Worm (Caenorhabditis elegans): ENCODE data around the gene swsn-4.

The swsn-4 gene

ce11 chrIV:11148788-11149366 lies 23.1 kb downstream of the swsn-4 start (continued):
- TF ChIP-seq php-3 (GFP tag; IDR thresholded peaks at IDR 0.05) (peak; percentile 38; the same call in 1 of the 2 replicates), ZK337.2 (GFP tag; IDR thresholded peaks at IDR 0.05) (no peak), ceh-28 (tag; optimal IDR thresholded peaks at IDR 0.05) (no peak), nhr-48 (tag; optimal IDR thresholded peaks at IDR 0.05) (no peak), zip-11 (GFP tag; IDR thresholded peaks at IDR 0.05) (no peak), Y5F2A.4 (GFP tag; optimal IDR thresholded peaks at IDR 0.05) (no peak), nhr-76 (tag; optimal IDR thresholded peaks at IDR 0.05) (no peak), nhr-42 (GFP tag; IDR thresholded peaks at IDR 0.05) (no peak), egl-43 (GFP tag; IDR thresholded peaks at IDR 0.05) (no peak; the same call in 1 of the 2 replicates), F37D6.2 (tag; optimal IDR thresholded peaks at IDR 0.05) (no peak), rbr-2 (tag; optimal IDR thresholded peaks at IDR 0.05) (no peak), daf-8 (GFP tag; IDR thresholded peaks at IDR 0.05) (no peak), nhr-11 (tag; optimal IDR thresholded peaks at IDR 0.05) (no peak), ceh-20 (GFP tag; IDR thresholded peaks at IDR 0.05) (no peak)

ce11 chrIV:11149454-11150163 lies 23.8 kb downstream of the swsn-4 start, which contains the start of the genes F01G4.6 and pfd-1:
TSS of gene F01G4.6 (minus strand) at chrIV:11149504.
TSS of gene pfd-1 (plus strand) at chrIV:11150113.
- TF ChIP-seq ama-1 (optimal IDR thresholded peaks at IDR 0.05): peak; percentile 53
- TF ChIP-seq nhr-25 (tag; optimal IDR thresholded peaks at IDR 0.05; ENCODE audit: borderline replicate concordance, insufficient read depth): peak; percentile 80
- TF ChIP-seq nhr-42 (GFP tag; IDR thresholded peaks at IDR 0.05): 0 out of 2 replicates have a peak, but pooled peaks have one; percentile 11
- no peak for TF ChIP-seq skn-1 (tag; optimal IDR thresholded peaks at IDR 0.05)
- TF ChIP-seq daf-19 (GFP tag; conservative IDR thresholded peaks at IDR 0.05): no peak
- TF ChIP-seq php-3 (GFP tag; IDR thresholded peaks at IDR 0.05): peak; percentile 75
- no peak for TF ChIP-seq Y105C5A.15 (GFP tag; IDR thresholded peaks at IDR 0.05)
- TF ChIP-seq pqm-1 (tag; optimal IDR thresholded peaks at IDR 0.05): peak; percentile 9
- TF ChIP-seq lir-3 (tag; optimal IDR thresholded peaks at IDR 0.05): no peak
- no peak for TF ChIP-seq tag-97 (GFP tag; IDR thresholded peaks at IDR 0.05)
- TF ChIP-seq nhr-111 (GFP tag; optimal IDR thresholded peaks at IDR 0.05): no peak
- TF ChIP-seq fkh-10 (GFP tag; optimal IDR thresholded peaks at IDR 0.05): peak; percentile 67
- peak; percentile 83 for TF ChIP-seq jun-1 (tag; optimal IDR thresholded peaks at IDR 0.05)
- peak; percentile 76 for TF ChIP-seq duxl-1 (tag; optimal IDR thresholded peaks at IDR 0.05; ENCODE audit: poor library complexity)
- no peak for TF ChIP-seq cey-2 (tag; optimal IDR thresholded peaks at IDR 0.05; ENCODE audit: borderline replicate concordance, insufficient read depth)
- peak; percentile 96 to 99 for TF ChIP-seq lsy-2 (tag; optimal IDR thresholded peaks at IDR 0.05)
- peak; percentile 89 for TF ChIP-seq T26A8.4 (GFP tag; IDR thresholded peaks at IDR 0.05)
- TF ChIP-seq vab-7 (GFP tag; IDR thresholded peaks at IDR 0.05): peak; percentile 55; the same call in 1 of the 2 replicates
- TF ChIP-seq zip-11 (GFP tag; IDR thresholded peaks at IDR 0.05): no peak
- peak; percentile 91 for TF ChIP-seq rbr-2 (tag; optimal IDR thresholded peaks at IDR 0.05)
- TF ChIP-seq lin-39 (tag; optimal IDR thresholded peaks at IDR 0.05): no peak
- peak; percentile 99 for TF ChIP-seq ZK546.5 (tag; optimal IDR thresholded peaks at IDR 0.05)
- TF ChIP-seq unc-39 (tag; optimal IDR thresholded peaks at IDR 0.05): no peak
- peak; percentile 48 for TF ChIP-seq mxl-3 (GFP tag; optimal IDR thresholded peaks at IDR 0.05)
- TF ChIP-seq pha-4 (GFP tag; IDR thresholded peaks at IDR 0.05): peak; percentile 85
- peak; percentile 74 for TF ChIP-seq pha-4 (tag; optimal IDR thresholded peaks at IDR 0.05)
- peak; percentile 88 for TF ChIP-seq dpl-1 (GFP tag; optimal IDR thresholded peaks at IDR 0.05)
- no peak for TF ChIP-seq snpc-1.2 (GFP tag; IDR thresholded peaks at IDR 0.05)
- no peak for TF ChIP-seq daf-12 (tag; optimal IDR thresholded peaks at IDR 0.05)
- TF ChIP-seq ZK337.2 (GFP tag; IDR thresholded peaks at IDR 0.05): no peak
- TF ChIP-seq saeg-2 (GFP tag; IDR thresholded peaks at IDR 0.05): no peak; the same call in 1 of the 2 replicates
- peak; percentile 97 for TF ChIP-seq zfp-2 (tag; optimal IDR thresholded peaks at IDR 0.05)
- no peak for TF ChIP-seq madf-9 (GFP tag; conservative IDR thresholded peaks at IDR 0.05)
- TF ChIP-seq lin-38 (GFP tag; IDR thresholded peaks at IDR 0.05): peak; percentile 84
- TF ChIP-seq ceh-44 (GFP tag; IDR thresholded peaks at IDR 0.05): no peak
- TF ChIP-seq nhr-76 (tag; optimal IDR thresholded peaks at IDR 0.05): peak; percentile 53
- TF ChIP-seq F37D6.2 (tag; optimal IDR thresholded peaks at IDR 0.05): peak; percentile 79
- TF ChIP-seq aha-1 (tag): peak; percentile 93
- TF ChIP-seq dmd-6 (GFP tag; IDR thresholded peaks at IDR 0.05): peak; percentile 90
- no peak for TF ChIP-seq fos-1 (tag; optimal IDR thresholded peaks at IDR 0.05)
